Fruit fly (Drosophila melanogaster) whole organism, wandering third instar larva: ENCODE results near the gene nAChRalpha5.

Experiments used
- Abd-B ChIP-seq: fragments of >200 bp; optimal IDR thresholded peaks from 2 replicates; lab custom pipeline; 2017; ENCODE audit warnings: missing biosample characterization, missing genetic modification characterization
- CG32264 ChIP-seq: fragments of 200-800 bp; sonication (Bioruptor generic); optimal IDR thresholded peaks from 2 replicates; lab custom pipeline; 2016; ENCODE audit warnings: missing biosample characterization, missing genetic modification characterization
- CrebA ChIP-seq: fragments of 200-800 bp; sonication (Bioruptor generic); optimal IDR thresholded peaks from 2 replicates; lab custom pipeline; 2016; ENCODE audit warnings: missing biosample characterization, mild to moderate bottlenecking, missing genetic modification characterization, borderline replicate concordance
- Dif ChIP-seq: fragments of 200-275, 200-300 bp; sonication (Bioruptor generic); optimal IDR thresholded peaks from 2 replicates; lab custom pipeline; 2018; ENCODE audit warnings: missing biosample characterization, missing genetic modification characterization; ENCODE audit not compliant: partially characterized antibody
- GATAd ChIP-seq: sonication (Bioruptor generic); optimal IDR thresholded peaks from 2 replicates; lab custom pipeline; 2016; ENCODE audit warnings: missing biosample characterization, missing genetic modification characterization
- HLH106 ChIP-seq: fragments of 200-800 bp; optimal IDR thresholded peaks from 3 replicates; lab custom pipeline; 2019; ENCODE audit warnings: missing biosample characterization, mild to moderate bottlenecking, missing genetic modification characterization, moderate library complexity
- Hnf4 ChIP-seq: fragments of 200-800 bp; sonication (Bioruptor generic); optimal IDR thresholded peaks from 2 replicates; lab custom pipeline; 2016; ENCODE audit warnings: missing biosample characterization, mild to moderate bottlenecking, missing genetic modification characterization
- Hr78 ChIP-seq: fragments of >200 bp; optimal IDR thresholded peaks from 2 replicates; lab custom pipeline; 2017; ENCODE audit warnings: missing biosample characterization, missing genetic modification characterization
- Mio ChIP-seq: sonication (Bioruptor generic); optimal IDR thresholded peaks from 2 replicates; lab custom pipeline; 2016; ENCODE audit warnings: missing biosample characterization, missing genetic modification characterization
- N ChIP-seq: fragments of >200 bp; optimal IDR thresholded peaks from 2 replicates; lab custom pipeline; 2018; ENCODE audit warnings: missing biosample characterization, missing external identifiers, missing genetic modification characterization
- OdsH ChIP-seq: fragments of 200-800 bp; sonication (Bioruptor generic); optimal IDR thresholded peaks from 2 replicates; lab custom pipeline; 2016; ENCODE audit warnings: missing biosample characterization, mild to moderate bottlenecking, missing genetic modification characterization
- Rel ChIP-seq, 2 experiments: fragments of 200-800 bp; sonication (Bioruptor generic) in 1 of 2; optimal IDR thresholded peaks; 2 replicates in 1 of 2; 3 replicates in 1 of 2; lab custom pipeline; 2016 to 2019; ENCODE audit warnings: mild to moderate bottlenecking in 2 of 2, missing biosample characterization in 2 of 2, missing genetic modification characterization in 2 of 2, moderate library complexity in 1 of 2
- Sp1 ChIP-seq: fragments of 200-800 bp; sonication (Bioruptor generic); optimal IDR thresholded peaks from 3 replicates; lab custom pipeline; 2019; ENCODE audit warnings: missing biosample characterization, mild to moderate bottlenecking, missing genetic modification characterization, moderate library complexity
- Vsx2 ChIP-seq: fragments of 200-300, 225-300 bp; sonication (Bioruptor generic); optimal IDR thresholded peaks from 2 replicates; lab custom pipeline; 2018; ENCODE audit warnings: missing biosample characterization, missing genetic modification characterization; ENCODE audit not compliant: partially characterized antibody
- br ChIP-seq: fragments of 200-800 bp; sonication (Bioruptor generic); optimal IDR thresholded peaks from 2 replicates; lab custom pipeline; 2016; ENCODE audit warnings: missing biosample characterization, missing genetic modification characterization
- brk ChIP-seq: fragments of 200-800 bp; sonication (Bioruptor generic); optimal IDR thresholded peaks from 2 replicates; lab custom pipeline; 2016; ENCODE audit warnings: missing biosample characterization, mild to moderate bottlenecking, missing genetic modification characterization
- dmrt93B ChIP-seq: fragments of 200-800 bp; sonication (Bioruptor generic); optimal IDR thresholded peaks from 2 replicates; lab custom pipeline; 2018; ENCODE audit warnings: missing biosample characterization, mild to moderate bottlenecking, missing genetic modification characterization
- dsf ChIP-seq: sonication (Bioruptor generic); optimal IDR thresholded peaks from 2 replicates; lab custom pipeline; 2016; ENCODE audit warnings: missing biosample characterization, missing genetic modification characterization, borderline replicate concordance
- ey ChIP-seq: fragments of 200-800 bp; sonication (Bioruptor generic); optimal IDR thresholded peaks from 2 replicates; lab custom pipeline; 2016; ENCODE audit warnings: missing biosample characterization, missing genetic modification characterization
- foxo ChIP-seq, 2 experiments: fragments of 200-800 bp; sonication (Bioruptor generic); optimal IDR thresholded peaks; 2 replicates in 1 of 2; 3 replicates in 1 of 2; lab custom pipeline; 2016 to 2017; ENCODE audit warnings: missing biosample characterization in 2 of 2, missing genetic modification characterization in 2 of 2
- fru ChIP-seq: fragments of 200-800 bp; sonication (Bioruptor generic); optimal IDR thresholded peaks from 3 replicates; lab custom pipeline; 2016; ENCODE audit warnings: missing biosample characterization, mild to moderate bottlenecking, missing genetic modification characterization
- h ChIP-seq: fragments of 200-800 bp; sonication (Bioruptor generic); optimal IDR thresholded peaks from 3 replicates; lab custom pipeline; 2016; ENCODE audit warnings: missing biosample characterization, mild to moderate bottlenecking, missing genetic modification characterization
- jim ChIP-seq: fragments of 175-275, 200-325 bp; sonication (Bioruptor generic); optimal IDR thresholded peaks from 2 replicates; lab custom pipeline; 2016; ENCODE audit warnings: missing biosample characterization, mild to moderate bottlenecking, missing genetic modification characterization
- lola ChIP-seq: fragments of >200 bp; optimal IDR thresholded peaks from 2 replicates; lab custom pipeline; 2017; ENCODE audit warnings: missing biosample characterization, missing genetic modification characterization
- pan ChIP-seq: fragments of >200 bp; optimal IDR thresholded peaks from 2 replicates; lab custom pipeline; 2017
- rgr ChIP-seq: fragments of 200-800 bp; sonication (Bioruptor generic); optimal IDR thresholded peaks from 3 replicates; lab custom pipeline; 2016; ENCODE audit warnings: missing biosample characterization, mild to moderate bottlenecking, missing genetic modification characterization
- sage ChIP-seq: fragments of 200-800 bp; sonication (Bioruptor generic); optimal IDR thresholded peaks from 2 replicates; lab custom pipeline; 2016; ENCODE audit warnings: missing biosample characterization, mild to moderate bottlenecking, missing genetic modification characterization
- sv ChIP-seq: fragments of 200-800 bp; sonication (Bioruptor generic); optimal IDR thresholded peaks from 3 replicates; lab custom pipeline; 2016; ENCODE audit warnings: missing biosample characterization, missing genetic modification characterization
- tai ChIP-seq: sonication (Bioruptor generic); optimal IDR thresholded peaks from 2 replicates; lab custom pipeline; 2016; ENCODE audit warnings: missing biosample characterization, missing genetic modification characterization
- usp ChIP-seq: fragments of >200 bp; optimal IDR thresholded peaks from 2 replicates; lab custom pipeline; 2017; ENCODE audit warnings: missing biosample characterization, missing genetic modification characterization
- woc ChIP-seq: sonication (Bioruptor generic); optimal IDR thresholded peaks from 2 replicates; lab custom pipeline; 2016; ENCODE audit warnings: missing biosample characterization, mild to moderate bottlenecking, missing genetic modification characterization

The nAChRalpha5 gene

dm6 chr2L:14011591-14012303 lies 28.2 kb upstream of the nAChRalpha5 start:
- TF ChIP-seq HLH106 (peak; percentile 56), CG32264 (no peak), Dif (GFP tag; lab: Kevin White, UChicago) (no peak), woc (peak; percentile 76), OdsH (peak; percentile 38), N (GFP tag; lab: Kevin White, UChicago) (no peak), h (GFP tag; lab: Kevin White, UChicago) (peak; percentile 62), brk (GFP tag; lab: Kevin White, UChicago) (peak; percentile 61), CrebA (no peak), sage (GFP tag; lab: Kevin White, UChicago) (peak; percentile 35), foxo (GFP tag; optimal IDR thresholded peaks at IDR 0.05; lab: Kevin White, UChicago) (peak in 1 of 2 experiments; percentile 51), rgr (GFP tag; lab: Kevin White, UChicago) (peak; percentile 31), Hnf4 (GFP tag; lab: Kevin White, UChicago) (peak; percentile 14), fru (peak; percentile 24)

- TF ChIP-seq Dif (GFP tag; lab: Kevin White, UChicago): no peak
- TF ChIP-seq Hr78 (GFP tag; lab: Kevin White, UChicago): no peak
- TF ChIP-seq dsf: no peak
- no peak for TF ChIP-seq N (GFP tag; lab: Kevin White, UChicago)
- no peak for TF ChIP-seq tai (GFP tag; lab: Kevin White, UChicago)
- no peak for TF ChIP-seq ey (GFP tag; lab: Kevin White, UChicago)
- TF ChIP-seq sv (GFP tag; lab: Kevin White, UChicago): no peak
- TF ChIP-seq fru: no peak
- TF ChIP-seq, all 38 proteins: peak for 0
These were observed 27.5 kb upstream of the nAChRalpha5 start, which contains the start of gene bgm for dm6 chr2L:14012304-14013054. Gene bgm, plus strand, starts transcription at chr2L:14013004.

dm6 chr2L:14013478-14013877 lies 26.5 kb upstream of the nAChRalpha5 start:
- TF ChIP-seq CrebA: no peak
- peak; percentile 59 for TF ChIP-seq h (GFP tag; lab: Kevin White, UChicago)

- TF ChIP-seq Mio (GFP tag; lab: Kevin White, UChicago) (no peak), ey (GFP tag; lab: Kevin White, UChicago) (no peak), Rel (GFP tag; optimal IDR thresholded peaks at IDR 0.05; lab: Kevin White, UChicago) (no peak), Rel (tag; optimal IDR thresholded peaks at IDR 0.05; lab: Kevin White, UChicago) (no peak), brk (GFP tag; lab: Kevin White, UChicago) (no peak), pan (lab: Kevin White, UChicago) (no peak), lola (GFP tag; lab: Kevin White, UChicago) (no peak), Vsx2 (no peak), Sp1 (GFP tag; lab: Kevin White, UChicago) (no peak), br (GFP tag; lab: Kevin White, UChicago) (no peak), HLH106 (no peak), GATAd (GFP tag; lab: Kevin White, UChicago) (no peak), Abd-B (GFP tag; lab: Kevin White, UChicago) (no peak), usp (GFP tag; lab: Kevin White, UChicago) (no peak), Hnf4 (GFP tag; lab: Kevin White, UChicago) (no peak), h (GFP tag; lab: Kevin White, UChicago) (no peak), N (GFP tag; lab: Kevin White, UChicago) (no peak), rgr (GFP tag; lab: Kevin White, UChicago) (no peak), jim (no peak), dmrt93B (GFP tag; lab: Kevin White, UChicago) (no peak)
These were observed 24.9 kb upstream of the nAChRalpha5 start for dm6 chr2L:14015109-14015508.
